Worm (Caenorhabditis elegans): ENCODE measurements around the gene C05D9.3.

Gene C05D9.3

DNA sequence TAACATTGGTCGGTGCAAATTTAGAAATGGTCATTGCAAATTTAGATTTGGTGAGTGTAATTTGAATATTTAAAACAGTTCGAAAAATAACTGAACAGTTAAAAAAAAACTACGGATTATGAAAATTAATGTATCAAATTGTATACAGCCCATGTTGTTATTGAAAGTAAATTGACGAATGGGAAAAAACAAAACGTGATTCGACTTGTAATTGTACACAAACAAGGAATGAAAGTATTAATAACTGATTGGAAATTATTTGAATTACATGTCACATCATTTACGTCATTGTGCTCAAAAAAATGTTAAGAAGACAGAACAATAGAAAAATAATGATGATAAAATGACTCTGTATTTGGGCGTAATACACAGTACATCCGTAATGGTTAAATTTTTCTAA lies 17.4 kb upstream of the C05D9.3 start:
- peak; percentile 18 for TF ChIP-seq elt-2 (tag; optimal IDR thresholded peaks at IDR 0.05)
- peak; percentile 12 for TF ChIP-seq pqm-1 (tag; optimal IDR thresholded peaks at IDR 0.05)
- peak; percentile 56 for TF ChIP-seq pha-4 (tag; optimal IDR thresholded peaks at IDR 0.05)
- no peak for TF ChIP-seq tbx-2 (tag; optimal IDR thresholded peaks at IDR 0.05)
- no peak for TF ChIP-seq ztf-4 (tag; optimal IDR thresholded peaks at IDR 0.05)
- TF ChIP-seq nhr-11 (tag; optimal IDR thresholded peaks at IDR 0.05): no peak

DNA sequence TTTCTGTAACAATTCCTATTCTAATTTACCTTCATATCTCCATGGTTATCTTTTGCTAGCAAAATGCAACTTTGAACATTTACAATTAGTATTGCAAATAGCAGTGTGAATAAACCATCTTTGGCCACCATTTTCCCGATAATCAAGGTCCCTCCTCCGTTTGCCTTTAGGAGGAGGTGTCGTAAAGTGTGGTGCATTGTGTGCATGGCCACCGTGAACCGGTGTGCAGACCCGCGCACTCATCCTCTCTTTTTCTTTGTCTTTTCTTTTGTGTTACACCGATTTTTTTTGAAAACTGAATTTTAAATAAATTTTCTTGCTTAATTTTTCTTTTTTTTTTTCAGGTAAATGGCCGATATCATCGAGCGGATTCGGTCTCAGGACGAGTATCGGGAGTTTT lies 14.9 kb upstream of the C05D9.3 start, which contains the start of the genes pigx-1 and rme-6:
Gene pigx-1, minus strand, starts transcription at position 206 of the 400 bp plus-strand sequence.
Gene rme-6, plus strand, starts transcription at position 345 of the 400 bp plus-strand sequence.
- peak; percentile 88 for TF ChIP-seq hmg-11 (tag; optimal IDR thresholded peaks at IDR 0.05)
- TF ChIP-seq mml-1 (tag; optimal IDR thresholded peaks at IDR 0.05): no peak
- TF ChIP-seq nfya-1 (tag; optimal IDR thresholded peaks at IDR 0.05; ENCODE audit: insufficient read depth): peak; percentile 29
- TF ChIP-seq R02D3.7 (tag; optimal IDR thresholded peaks at IDR 0.05): no peak
- TF ChIP-seq pha-4 (tag; optimal IDR thresholded peaks at IDR 0.05): peak; percentile 31
- no peak for TF ChIP-seq lin-15B (tag; optimal IDR thresholded peaks at IDR 0.05)
- no peak for TF ChIP-seq snpc-4 (tag; optimal IDR thresholded peaks at IDR 0.05)

DNA sequence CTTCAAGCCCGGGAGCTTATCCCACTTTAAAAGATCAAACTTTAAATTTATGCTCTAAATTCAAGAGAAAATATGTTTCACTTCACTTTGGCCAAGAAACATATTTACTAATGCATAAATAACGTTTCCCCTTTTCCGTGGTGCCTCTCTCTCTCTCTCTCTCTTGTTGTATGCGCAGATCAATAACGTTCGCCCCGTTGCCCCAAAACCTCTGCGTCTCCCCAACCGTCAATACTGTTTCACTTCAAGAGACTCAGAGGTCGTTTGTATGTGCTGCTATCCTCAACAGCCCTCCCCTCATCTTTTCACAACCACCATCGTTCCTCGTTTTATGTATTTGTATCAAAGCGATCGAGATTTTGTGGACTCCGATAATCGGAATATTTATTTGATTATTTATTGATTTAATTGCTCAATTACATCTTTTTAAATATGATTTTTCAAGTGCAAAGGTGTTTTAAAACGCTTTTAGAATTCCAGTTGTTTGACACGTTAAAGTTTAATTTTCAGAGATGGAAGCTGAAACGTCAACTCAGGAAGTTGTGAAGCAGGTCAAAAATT lies 7.9 kb upstream of the C05D9.3 start, which contains the start of gene ife-4:
Gene ife-4, plus strand, starts transcription at position 511 of the 561 bp plus-strand sequence.
- TF ChIP-seq elt-3 (tag; optimal IDR thresholded peaks at IDR 0.05) (no peak), hmg-11 (tag; optimal IDR thresholded peaks at IDR 0.05) (peak; percentile 78), tbx-2 (tag; optimal IDR thresholded peaks at IDR 0.05) (no peak), skn-1 (tag; optimal IDR thresholded peaks at IDR 0.05) (no peak), lin-15B (tag; optimal IDR thresholded peaks at IDR 0.05) (peak; percentile 6), nhr-11 (tag; optimal IDR thresholded peaks at IDR 0.05) (no peak), jun-1 (tag; optimal IDR thresholded peaks at IDR 0.05) (no peak), nhr-67 (tag; optimal IDR thresholded peaks at IDR 0.05) (no peak), fkh-2 (tag; optimal IDR thresholded peaks at IDR 0.05) (no peak), egl-5 (tag; optimal IDR thresholded peaks at IDR 0.05) (peak; percentile 94), lsy-12 (tag; optimal IDR thresholded peaks at IDR 0.05) (no peak), nhr-25 (tag; optimal IDR thresholded peaks at IDR 0.05) (no peak), unc-39 (tag; optimal IDR thresholded peaks at IDR 0.05) (no peak), nhr-28 (tag; optimal IDR thresholded peaks at IDR 0.05) (no peak), lin-39 (tag; optimal IDR thresholded peaks at IDR 0.05) (peak; percentile 78), pqm-1 (tag; optimal IDR thresholded peaks at IDR 0.05) (no peak), ceh-82 (tag; optimal IDR thresholded peaks at IDR 0.05) (no peak), nfya-1 (tag; optimal IDR thresholded peaks at IDR 0.05; ENCODE audit: insufficient read depth) (peak; percentile 56), R02D3.7 (tag; optimal IDR thresholded peaks at IDR 0.05) (no peak), fos-1 (tag; optimal IDR thresholded peaks at IDR 0.05) (no peak), nhr-76 (tag; optimal IDR thresholded peaks at IDR 0.05) (no peak), nhr-12 (tag; optimal IDR thresholded peaks at IDR 0.05) (no peak), ama-1 (optimal IDR thresholded peaks at IDR 0.05) (no peak), mdl-1 (tag; optimal IDR thresholded peaks at IDR 0.05) (no peak), mml-1 (tag; optimal IDR thresholded peaks at IDR 0.05) (no peak), nhr-23 (tag; optimal IDR thresholded peaks at IDR 0.05) (no peak), elt-2 (tag; optimal IDR thresholded peaks at IDR 0.05) (no peak), unc-62 (GFP tag; optimal IDR thresholded peaks at IDR 0.05) (no peak), egl-27 (tag; optimal IDR thresholded peaks at IDR 0.05) (no peak), nhr-237 (tag; optimal IDR thresholded peaks at IDR 0.05) (no peak), snpc-4 (tag; optimal IDR thresholded peaks at IDR 0.05) (no peak), nhr-43 (tag; optimal IDR thresholded peaks at IDR 0.05; ENCODE audit: poor library complexity, severe bottlenecking) (no peak), elt-1 (tag; optimal IDR thresholded peaks at IDR 0.05) (no peak), nhr-77 (tag; optimal IDR thresholded peaks at IDR 0.05) (no peak), sea-2 (GFP tag; optimal IDR thresholded peaks at IDR 0.05) (no peak), eor-1 (tag; optimal IDR thresholded peaks at IDR 0.05) (no peak), ztf-4 (tag; optimal IDR thresholded peaks at IDR 0.05) (no peak), zag-1 (tag; optimal IDR thresholded peaks at IDR 0.05) (no peak), pha-4 (tag; optimal IDR thresholded peaks at IDR 0.05) (peak; percentile 58), fkh-10 (GFP tag; optimal IDR thresholded peaks at IDR 0.05) (no peak), daf-12 (tag; optimal IDR thresholded peaks at IDR 0.05) (no peak), ZK546.5 (tag; optimal IDR thresholded peaks at IDR 0.05) (no peak), ceh-16 (tag; optimal IDR thresholded peaks at IDR 0.05) (no peak), ceh-28 (tag; optimal IDR thresholded peaks at IDR 0.05) (peak; percentile 67)
